Worm (Caenorhabditis elegans): Measurements from ENCODE around the gene C08E8.11.

DNA sequence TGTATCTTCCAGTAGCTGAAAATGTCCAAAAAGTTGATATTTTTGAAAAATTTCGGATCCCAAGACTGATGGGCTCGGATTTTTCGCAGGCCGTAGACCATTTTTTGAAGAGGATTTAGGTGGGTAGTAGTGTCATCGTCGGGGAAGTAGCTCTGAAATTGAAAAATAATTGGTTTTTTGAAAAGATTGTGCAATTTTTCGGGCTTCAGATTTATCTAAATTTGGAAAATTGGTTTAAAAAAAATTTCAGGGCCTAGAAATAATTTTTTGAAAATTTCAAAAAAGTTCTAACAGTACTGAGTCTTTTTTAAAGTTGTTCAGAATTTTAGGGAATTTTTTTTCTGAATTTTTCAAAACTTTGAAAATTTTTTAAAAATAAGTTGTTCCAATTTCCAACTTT is 31.8 kb downstream of the C08E8.11 start, which contains the start of gene nhr-288:
- TF ChIP-seq ces-1 (GFP tag; optimal IDR thresholded peaks at IDR 0.05) (no peak), unc-62 (GFP tag; optimal IDR thresholded peaks at IDR 0.05) (no peak), mep-1 (tag; optimal IDR thresholded peaks at IDR 0.05) (no peak), lsy-2 (tag; optimal IDR thresholded peaks at IDR 0.05) (no peak), pha-4 (tag; optimal IDR thresholded peaks at IDR 0.05) (no peak), elt-3 (tag; optimal IDR thresholded peaks at IDR 0.05) (no peak), blmp-1 (tag; optimal IDR thresholded peaks at IDR 0.05) (no peak), nhr-12 (tag; optimal IDR thresholded peaks at IDR 0.05) (no peak)
